Fruit fly (Drosophila melanogaster) whole organism, pupa: Measurements from ENCODE around the gene CG6726.

ENCODE experiments used
- CG10348 ChIP-seq: fragments of 200-800 bp; sonication (Bioruptor generic); IDR thresholded peaks from 2 replicates; pipeline ENCODE4 v1.3.6; 2022; ENCODE audit warnings: missing biosample characterization, missing genetic modification characterization
- CG12605 ChIP-seq: fragments of 200-800 bp; sonication (Bioruptor generic); IDR thresholded peaks from 2 replicates; pipeline ENCODE4 v1.3.6; 2022; ENCODE audit warnings: missing biosample characterization, missing genetic modification characterization
- CG13204 ChIP-seq: fragments of 200-800 bp; sonication (Bioruptor generic); optimal IDR thresholded peaks from 2 replicates; lab custom pipeline; 2018; ENCODE audit warnings: missing biosample characterization, mild to moderate bottlenecking, missing genetic modification characterization, moderate library complexity
- CG14655 ChIP-seq: fragments of 200-800 bp; sonication (Bioruptor generic); optimal IDR thresholded peaks from 3 replicates; lab custom pipeline; 2017; ENCODE audit warnings: mild to moderate bottlenecking, missing biosample characterization, missing genetic modification reagents, missing genetic modification characterization
- CG15710 ChIP-seq: fragments of 200-800 bp; sonication (Bioruptor generic); optimal IDR thresholded peaks from 2 replicates; lab custom pipeline; 2018; ENCODE audit warnings: missing biosample characterization, mild to moderate bottlenecking, missing genetic modification characterization, moderate library complexity
- CG17806 ChIP-seq: fragments of 200-800 bp; sonication (Bioruptor generic); optimal IDR thresholded peaks from 2 replicates; lab custom pipeline; 2018; ENCODE audit warnings: missing biosample characterization, mild to moderate bottlenecking, missing genetic modification characterization, moderate library complexity
- CG32121 ChIP-seq: fragments of 200-800 bp; sonication (Bioruptor generic); IDR thresholded peaks from 2 replicates; pipeline ENCODE4 v1.3.6; 2022; ENCODE audit warnings: missing biosample characterization, missing genetic modification characterization
- CG34367 ChIP-seq: fragments of 200-800 bp; sonication (Bioruptor generic); optimal IDR thresholded peaks from 2 replicates; lab custom pipeline; 2018; ENCODE audit warnings: missing biosample characterization, mild to moderate bottlenecking, missing genetic modification characterization
- CG4496 ChIP-seq: fragments of 200-800 bp; sonication (Bioruptor generic); IDR thresholded peaks from 3 replicates; pipeline ENCODE4 v1.3.6; 2022; ENCODE audit warnings: missing biosample characterization, missing genetic modification characterization
- CG8159 ChIP-seq: fragments of 200-800 bp; sonication (Bioruptor generic); optimal IDR thresholded peaks from 3 replicates; lab custom pipeline; 2018; ENCODE audit warnings: missing biosample characterization, mild to moderate bottlenecking, missing genetic modification characterization, moderate library complexity
- CG8301 ChIP-seq: fragments of 200-800 bp; sonication (Bioruptor generic); optimal IDR thresholded peaks from 2 replicates; lab custom pipeline; 2018; ENCODE audit warnings: missing biosample characterization, mild to moderate bottlenecking, missing genetic modification characterization
- CG9948 ChIP-seq: fragments of 200-800 bp; sonication (Bioruptor generic); optimal IDR thresholded peaks from 2 replicates; lab custom pipeline; 2018; ENCODE audit warnings: missing biosample characterization, mild to moderate bottlenecking, missing genetic modification characterization, moderate library complexity
- D1 ChIP-seq: fragments of 200-800 bp; sonication (Bioruptor generic); optimal IDR thresholded peaks from 2 replicates; lab custom pipeline; 2018; ENCODE audit warnings: missing biosample characterization, mild to moderate bottlenecking, missing genetic modification characterization, moderate library complexity
- EcR ChIP-seq: fragments of 200-800 bp; sonication (Bioruptor generic); optimal IDR thresholded peaks from 3 replicates; lab custom pipeline; 2019; ENCODE audit warnings: missing biosample characterization, missing genetic modification characterization, mild to moderate bottlenecking, moderate library complexity, missing genetic modification reagents
- Ets98B ChIP-seq: fragments of 200-800 bp; sonication (Bioruptor generic); IDR thresholded peaks from 2 replicates; pipeline ENCODE4 v1.3.6; 2022; ENCODE audit warnings: missing biosample characterization, missing genetic modification characterization
- Pif1A ChIP-seq: fragments of 200-800 bp; sonication (Bioruptor generic); optimal IDR thresholded peaks from 3 replicates; lab custom pipeline; 2016; ENCODE audit warnings: missing biosample characterization, missing genetic modification characterization
- Pif1B ChIP-seq: fragments of 200-800 bp; sonication (Bioruptor generic); optimal IDR thresholded peaks from 3 replicates; lab custom pipeline; 2016; ENCODE audit warnings: missing biosample characterization, missing genetic modification characterization
- Snoo ChIP-seq: fragments of 200-800 bp; sonication (Bioruptor generic); optimal IDR thresholded peaks from 3 replicates; lab custom pipeline; 2017; ENCODE audit warnings: missing biosample characterization, mild to moderate bottlenecking, missing genetic modification characterization, inconsistent platforms
- fd96Ca ChIP-seq: fragments of 200-800 bp; sonication (Bioruptor generic); IDR thresholded peaks from 3 replicates; pipeline ENCODE4 v1.3.6; 2022; ENCODE audit warnings: missing biosample characterization, missing genetic modification characterization
- gl ChIP-seq: fragments of 200-800 bp; sonication (Bioruptor generic); optimal IDR thresholded peaks from 2 replicates; lab custom pipeline; 2018; ENCODE audit warnings: missing biosample characterization, mild to moderate bottlenecking, missing genetic modification characterization
- rn ChIP-seq: fragments of 200-800 bp; sonication (Bioruptor generic); IDR thresholded peaks from 2 replicates; pipeline ENCODE4 v1.3.6; 2022; ENCODE audit warnings: missing biosample characterization, missing genetic modification characterization

CG6726 gene

DNA sequence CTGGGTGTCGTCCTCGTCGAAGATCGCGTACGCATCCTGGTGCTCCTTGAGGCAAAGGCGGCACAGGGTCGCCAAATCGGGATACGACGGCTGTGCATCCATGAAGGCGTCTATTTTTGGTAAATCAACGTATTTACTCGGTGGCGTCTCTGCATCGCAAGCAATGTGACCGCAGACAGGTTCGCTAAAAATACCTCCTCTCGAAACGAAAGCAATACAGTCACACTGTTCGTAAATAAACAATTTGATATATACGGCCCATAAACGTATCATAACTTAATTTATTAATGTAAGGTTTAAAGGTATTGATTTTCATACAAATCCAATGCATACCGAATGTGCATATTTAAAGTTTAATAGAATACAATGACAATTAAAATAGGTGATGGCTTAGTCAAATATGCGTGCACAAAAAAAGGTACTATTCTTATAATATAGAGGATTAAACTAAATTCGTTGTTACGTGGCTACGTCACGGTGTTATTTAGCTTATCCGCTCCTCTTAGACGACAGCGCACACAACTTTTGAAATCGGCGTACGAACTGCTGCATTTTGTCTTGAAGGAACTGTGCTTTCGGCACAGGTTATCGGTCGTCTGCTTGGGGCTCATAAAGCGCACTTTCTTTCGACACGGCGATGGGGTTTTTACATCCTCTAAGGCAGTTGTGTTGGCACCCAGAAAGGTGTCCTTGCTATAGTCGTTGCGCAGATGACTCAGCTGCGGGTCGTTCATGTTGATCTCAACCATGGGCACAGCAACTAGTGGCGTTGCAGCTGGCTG, 34.9 kb downstream of the CG6726 start, which contains the start of gene CG31365:
CG31365 (minus strand) TSS at position 182 of the 782 bp plus-strand sequence.
- no peak for TF ChIP-seq Pif1B
- no peak for TF ChIP-seq CG9948
- no peak for TF ChIP-seq Ets98B (GFP tag; lab: Robert Waterston, UW)
- TF ChIP-seq EcR (GFP tag; lab: Kevin White, UChicago): no peak
- no peak for TF ChIP-seq D1
- TF ChIP-seq Pif1A: no peak
- TF ChIP-seq CG8301 (tag; lab: Kevin White, UChicago): no peak
- no peak for TF ChIP-seq fd96Ca
- no peak for TF ChIP-seq CG15710 (tag; lab: Kevin White, UChicago)
- no peak for TF ChIP-seq CG4496 (GFP tag; lab: Robert Waterston, UW)
- no peak for TF ChIP-seq CG10348 (GFP tag; lab: Robert Waterston, UW)
- TF ChIP-seq CG13204 (GFP tag; lab: Kevin White, UChicago): no peak
- TF ChIP-seq Snoo (tag; lab: Kevin White, UChicago): no peak
- TF ChIP-seq gl (tag; lab: Kevin White, UChicago): no peak
- no peak for TF ChIP-seq rn (GFP tag; lab: Robert Waterston, UW)
- TF ChIP-seq CG34367 (tag; lab: Kevin White, UChicago): no peak

DNA sequence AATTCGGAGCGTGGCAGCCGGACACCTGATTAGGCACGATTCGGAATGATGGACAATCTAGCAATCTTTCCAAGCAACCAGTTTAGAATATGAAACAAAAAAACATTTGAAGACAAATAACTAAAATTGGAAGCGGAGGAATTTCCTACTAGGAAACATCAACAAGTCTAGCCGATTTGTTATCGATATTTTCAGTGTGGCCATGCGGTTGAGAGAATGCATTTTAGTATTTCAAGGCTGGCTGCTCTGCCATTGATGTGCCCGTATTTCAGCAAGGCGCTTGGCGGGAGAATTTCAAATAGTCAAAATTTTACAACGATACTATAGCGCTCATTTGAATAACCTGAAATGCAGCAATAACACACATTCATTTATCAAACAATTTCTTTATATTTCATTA, 36.3 kb downstream of the CG6726 start, which contains the start of gene CG31457:
CG31457 (minus strand) TSS at position 186 of the 400 bp plus-strand sequence.
- TF ChIP-seq CG17806 (tag; lab: Kevin White, UChicago) (no peak), CG12605 (GFP tag; lab: Robert Waterston, UW) (no peak), CG34367 (tag; lab: Kevin White, UChicago) (no peak), CG10348 (GFP tag; lab: Robert Waterston, UW) (no peak), CG9948 (no peak), EcR (GFP tag; lab: Kevin White, UChicago) (no peak), CG4496 (GFP tag; lab: Robert Waterston, UW) (no peak), Snoo (tag; lab: Kevin White, UChicago) (no peak), Ets98B (GFP tag; lab: Robert Waterston, UW) (no peak), D1 (no peak), rn (GFP tag; lab: Robert Waterston, UW) (no peak), fd96Ca (no peak), CG32121 (GFP tag; lab: Robert Waterston, UW) (no peak), Pif1A (no peak), CG13204 (GFP tag; lab: Kevin White, UChicago) (no peak), CG8159 (tag; lab: Kevin White, UChicago) (no peak), CG8301 (tag; lab: Kevin White, UChicago) (no peak), CG15710 (tag; lab: Kevin White, UChicago) (no peak)

dm6 chr3R:23129617-23130016, 38.1 kb downstream of the CG6726 start:
- TF ChIP-seq CG32121 (GFP tag; lab: Robert Waterston, UW) (no peak), CG13204 (GFP tag; lab: Kevin White, UChicago) (no peak), CG34367 (tag; lab: Kevin White, UChicago) (no peak), EcR (GFP tag; lab: Kevin White, UChicago) (no peak)

DNA sequence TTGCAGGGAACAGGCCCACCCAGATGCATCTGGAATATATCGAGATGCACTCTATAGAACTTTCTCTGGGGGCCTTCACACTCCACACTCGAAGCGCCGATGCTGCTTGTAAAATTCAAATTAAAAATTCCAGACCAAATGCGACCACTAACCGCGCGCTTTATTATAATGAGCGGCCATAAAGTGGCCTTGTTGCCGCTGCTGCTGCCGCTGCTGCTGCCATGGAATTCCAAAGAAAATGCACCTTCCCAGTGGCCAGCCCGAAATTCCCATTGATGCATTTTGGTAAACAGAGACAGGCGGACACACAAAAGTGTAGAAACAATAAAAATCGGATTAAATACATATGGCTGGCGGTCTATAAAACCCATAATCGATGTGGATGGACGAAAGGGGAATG, 38.7 kb downstream of the CG6726 start:
- TF ChIP-seq CG13204 (GFP tag; lab: Kevin White, UChicago) (no peak), CG14655 (GFP tag; lab: Kevin White, UChicago) (no peak), rn (GFP tag; lab: Robert Waterston, UW) (no peak), gl (tag; lab: Kevin White, UChicago) (no peak), CG8301 (tag; lab: Kevin White, UChicago) (no peak), CG34367 (tag; lab: Kevin White, UChicago) (no peak), fd96Ca (no peak)
- TF ChIP-seq, all 21 proteins: peak for 0

DNA sequence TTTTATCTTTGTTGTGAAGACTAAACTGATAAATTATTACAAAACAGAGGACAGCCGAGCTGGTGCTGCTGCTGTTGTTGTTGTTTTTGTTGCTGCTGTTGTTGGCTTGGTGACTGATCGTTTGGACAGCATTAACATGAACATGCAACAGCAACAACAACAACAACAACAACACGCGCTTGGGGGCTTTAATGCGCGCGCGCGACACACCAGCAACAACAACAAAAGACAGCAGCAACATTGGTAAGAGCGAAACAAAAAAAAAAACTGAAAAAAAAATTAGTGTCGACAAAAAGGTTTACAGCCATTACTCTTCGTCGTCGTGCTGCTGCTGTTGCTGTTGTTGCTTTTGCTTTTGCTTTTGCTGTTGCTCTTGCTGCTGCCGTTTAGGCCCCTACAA, 39.4 kb downstream of the CG6726 start:
- TF ChIP-seq CG12605 (GFP tag; lab: Robert Waterston, UW): no peak
- no peak for TF ChIP-seq Pif1A
- TF ChIP-seq EcR (GFP tag; lab: Kevin White, UChicago): no peak
- no peak for TF ChIP-seq Ets98B (GFP tag; lab: Robert Waterston, UW)
- TF ChIP-seq fd96Ca: 0 out of 3 replicates have a peak, but pooled peaks have one; percentile 8

DNA sequence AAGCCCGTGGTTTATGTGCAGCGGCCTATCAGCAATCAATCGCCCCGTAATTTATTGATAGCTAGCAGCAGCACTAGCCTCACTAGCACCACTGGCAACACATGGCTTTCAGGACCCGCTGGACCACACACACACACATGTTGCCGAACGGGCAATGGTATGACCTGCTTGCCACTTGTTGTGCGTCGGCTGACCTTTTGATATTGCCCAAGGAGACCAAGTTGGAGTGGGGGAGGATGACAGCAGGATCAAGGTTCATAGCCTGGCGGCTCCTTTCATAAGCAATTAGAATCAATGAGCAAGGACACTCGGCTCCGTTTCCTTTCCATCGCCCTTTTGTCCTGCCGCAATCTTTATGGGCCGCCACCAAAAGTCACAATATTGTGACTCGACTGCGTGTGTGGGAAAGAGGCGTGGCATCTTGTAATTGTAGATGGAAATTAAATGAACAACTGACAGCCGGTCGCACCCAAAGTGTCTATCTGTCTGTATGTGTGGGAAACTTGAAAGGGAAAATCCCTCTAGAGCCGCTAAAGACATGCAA, 39.9 kb downstream of the CG6726 start:
- TF ChIP-seq CG10348 (GFP tag; lab: Robert Waterston, UW) (no peak), Snoo (tag; lab: Kevin White, UChicago) (no peak), EcR (GFP tag; lab: Kevin White, UChicago) (no peak), CG8159 (tag; lab: Kevin White, UChicago) (no peak), D1 (no peak), CG13204 (GFP tag; lab: Kevin White, UChicago) (no peak), Ets98B (GFP tag; lab: Robert Waterston, UW) (no peak), CG17806 (tag; lab: Kevin White, UChicago) (no peak), Pif1B (no peak), CG14655 (GFP tag; lab: Kevin White, UChicago) (no peak)
- TF ChIP-seq, all 21 proteins: peak for 0
